Worm (Caenorhabditis elegans) whole organism, L2 larva: Measurements from ENCODE around the gene ugt-52.

Experiments
- alr-1 ChIP-seq: fragments of 150-350 bp; optimal IDR thresholded peaks from 2 replicates; lab custom pipeline; 2014; ENCODE audit warnings: missing biosample characterization, missing genetic modification characterization
- mdl-1 ChIP-seq, 2 experiments: fragments of 150-350 bp in 1 of 2; sonication (generic microtip) in 1 of 2; optimal IDR thresholded peaks; 2 replicates each; lab custom pipeline; 2017; ENCODE audit warnings: missing biosample characterization in 2 of 2, missing genetic modification characterization in 2 of 2
- nhr-12 ChIP-seq: fragments of 150-350 bp; optimal IDR thresholded peaks from 2 replicates; lab custom pipeline; 2014; ENCODE audit warnings: missing biosample characterization, missing genetic modification characterization
- nhr-77 ChIP-seq: fragments of 150-350 bp; optimal IDR thresholded peaks from 2 replicates; lab custom pipeline; 2014; ENCODE audit warnings: missing biosample characterization, missing genetic modification characterization
- skn-1 ChIP-seq: sonication (generic microtip); optimal IDR thresholded peaks from 2 replicates; lab custom pipeline; 2017; ENCODE audit warnings: missing biosample characterization, missing genetic modification characterization
- unc-62 ChIP-seq: fragments of 150-350 bp; optimal IDR thresholded peaks from 2 replicates; lab custom pipeline; 2014; ENCODE audit warnings: missing biosample characterization, missing genetic modification reagents, missing genetic modification characterization
- ztf-11 ChIP-seq: sonication (generic microtip); optimal IDR thresholded peaks from 2 replicates; lab custom pipeline; 2017; ENCODE audit warnings: missing biosample characterization, missing genetic modification characterization

- no peak for TF ChIP-seq unc-62
- no peak for TF ChIP-seq nhr-12 (tag; lab: Kevin White, UChicago)
- TF ChIP-seq mdl-1 (tag; optimal IDR thresholded peaks at IDR 0.05; lab: Kevin White, UChicago) = no peak
- TF ChIP-seq skn-1 (tag; lab: Kevin White, UChicago) = no peak
- TF ChIP-seq nhr-77 (tag; lab: Kevin White, UChicago) = no peak
- no peak for TF ChIP-seq alr-1 (tag; lab: Kevin White, UChicago)
- no peak for TF ChIP-seq ztf-11 (tag; lab: Kevin White, UChicago)
Observed at ce11 chrIV:740674-741073, 37.9 kb upstream of the ugt-52 start.
